Fruit fly (Drosophila melanogaster): Measurements from ENCODE around the gene MTPAP.

DNA sequence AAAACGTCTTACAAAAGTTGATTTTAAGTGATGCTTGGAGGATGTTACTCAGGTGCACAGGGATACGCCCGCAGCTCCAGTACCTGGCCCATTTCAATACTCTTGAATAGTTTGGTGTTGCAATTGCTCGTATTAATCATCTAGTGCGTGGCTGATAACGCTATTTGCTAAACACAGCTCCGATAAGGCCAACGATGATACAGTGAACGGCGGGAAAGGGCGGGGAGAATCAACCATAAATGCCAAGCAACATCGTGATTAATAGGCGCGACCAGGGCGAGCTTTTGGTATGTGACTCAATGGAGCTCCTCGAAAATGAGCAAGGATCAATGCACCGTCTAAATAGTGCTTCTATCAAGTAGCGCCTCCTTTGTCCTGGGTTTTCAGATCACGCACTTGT lies 2.3 kb downstream of the MTPAP start:
- TF ChIP-seq CG15336 (GFP tag; IDR thresholded peaks at IDR 0.05), result no peak
- TF ChIP-seq Eip93F (GFP tag; optimal IDR thresholded peaks at IDR 0.05), result no peak
- no peak for TF ChIP-seq CG1621 (tag; optimal IDR thresholded peaks at IDR 0.05)
- TF ChIP-seq Ets96B (tag; optimal IDR thresholded peaks at IDR 0.05), result no peak
- TF ChIP-seq Met (GFP tag; optimal IDR thresholded peaks at IDR 0.05), result no peak
- no peak for TF ChIP-seq CG6854 (GFP tag; optimal IDR thresholded peaks at IDR 0.05)
- TF ChIP-seq spab (GFP tag; optimal IDR thresholded peaks at IDR 0.05), result no peak
- no peak for TF ChIP-seq OdsH (GFP tag; optimal IDR thresholded peaks at IDR 0.05)
- TF ChIP-seq Lpt (GFP tag; optimal IDR thresholded peaks at IDR 0.05), result no peak
- no peak for TF ChIP-seq Blimp-1 (GFP tag; optimal IDR thresholded peaks at IDR 0.05)
- no peak for TF ChIP-seq CG9139 (GFP tag; optimal IDR thresholded peaks at IDR 0.05)
